Comparison of ENCODE assay signal across 2 worm cellular contexts in genomic region chrIII:11982474-11982873, ce11.
TF ChIP-seq lines count a peak whose summit lies in the region.

No protein-coding gene starts in this region.

TF ChIP-seq in whole organism, L4 larva, 104 proteins besides CTCF, POLR2A, EP300 and RAD21:
- TF ChIP-seq nhr-10 (tag; optimal IDR thresholded peaks at IDR 0.05; lab: Kevin White, UChicago), result no peak
- TF ChIP-seq sdz-12 (GFP tag; optimal IDR thresholded peaks at IDR 0.05; lab: Kevin White, UChicago), result no peak
- no peak for TF ChIP-seq tra-1 (GFP tag; IDR thresholded peaks at IDR 0.05; lab: Robert Waterston, UW)
- TF ChIP-seq F37D6.2 (tag; optimal IDR thresholded peaks at IDR 0.05; lab: Kevin White, UChicago), result no peak
- no peak for TF ChIP-seq lin-38 (GFP tag; IDR thresholded peaks at IDR 0.05; lab: Robert Waterston, UW)
- TF ChIP-seq set-16 (GFP tag; IDR thresholded peaks at IDR 0.05; lab: Robert Waterston, UW), result peak; percentile 33; the same call in 1 of the 2 replicates
- TF ChIP-seq aha-1 (tag; lab: Kevin White, UChicago), result peak; percentile 71

TF ChIP-seq in whole organism, young adult, 124 proteins besides CTCF, POLR2A, EP300 and RAD21:
- no peak for TF ChIP-seq F57A8.1 (GFP tag; optimal IDR thresholded peaks at IDR 0.05; lab: Kevin White, UChicago)
- peak; percentile 64 for TF ChIP-seq zfh-2 (GFP tag; conservative IDR thresholded peaks at IDR 0.05; lab: Robert Waterston, UW)
